Worm (Caenorhabditis elegans): ENCODE data around the gene str-87.

str-87 gene

DNA sequence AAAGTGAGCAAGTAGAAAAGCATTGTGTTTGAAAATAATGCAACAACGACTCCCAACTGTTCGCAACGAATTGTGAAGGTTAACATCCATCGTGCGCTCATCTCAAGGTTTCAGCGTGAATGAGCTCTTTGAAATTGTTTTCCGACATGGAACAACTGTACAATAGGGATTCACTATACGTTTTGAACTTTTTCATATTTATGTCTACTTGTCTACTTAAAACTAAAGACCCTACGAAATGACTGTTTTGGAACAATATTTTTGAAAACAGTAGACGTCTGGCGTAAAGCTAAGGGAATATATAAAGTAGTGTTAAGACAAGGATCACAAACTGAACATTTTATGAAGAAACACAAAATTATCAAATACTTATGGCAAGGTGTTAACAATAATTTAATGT, 4.4 kb downstream of the str-87 start, which contains the start of gene str-86:
TSS of gene str-86 (minus strand) at position 101 of the 400 bp plus-strand sequence.
- TF ChIP-seq ztf-29 (GFP tag; IDR thresholded peaks at IDR 0.05) (no peak), ztf-23 (GFP tag; IDR thresholded peaks at IDR 0.05) (no peak), klf-2 (GFP tag; conservative IDR thresholded peaks at IDR 0.05) (no peak), cog-1 (tag; optimal IDR thresholded peaks at IDR 0.05) (no peak), ref-1 (GFP tag; conservative IDR thresholded peaks at IDR 0.05) (no peak), tab-1 (GFP tag; IDR thresholded peaks at IDR 0.05) (no peak), T22C8.4 (GFP tag; IDR thresholded peaks at IDR 0.05) (no peak), flt-1 (GFP tag; IDR thresholded peaks at IDR 0.05) (no peak), med-1 (GFP tag; optimal IDR thresholded peaks at IDR 0.05; ENCODE audit: insufficient read depth) (no peak)

DNA sequence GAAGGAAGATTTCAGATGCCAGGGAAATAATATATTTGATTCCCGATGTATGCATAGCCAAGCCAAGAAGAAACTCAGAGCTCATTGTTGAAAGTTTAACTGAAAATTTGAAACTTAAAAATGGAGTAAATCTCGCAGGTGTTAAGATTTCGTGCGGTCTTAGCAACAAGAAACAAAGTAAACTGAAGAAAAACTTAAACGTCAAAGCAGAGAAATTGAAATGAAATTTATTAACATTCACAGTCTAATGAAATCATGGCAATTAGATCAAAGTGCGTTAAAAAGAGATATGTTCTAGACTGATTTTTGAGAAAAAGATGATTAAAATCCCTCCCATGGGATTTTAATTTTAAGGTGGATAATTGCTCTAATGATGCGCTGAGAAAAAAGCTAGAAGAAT, 7.2 kb downstream of the str-87 start, which contains the start of gene str-84:
TSS of gene str-84 (minus strand) at position 101 of the 400 bp plus-strand sequence.
- TF ChIP-seq cog-1 (tag; optimal IDR thresholded peaks at IDR 0.05) (no peak), ref-1 (GFP tag; conservative IDR thresholded peaks at IDR 0.05) (no peak), flt-1 (GFP tag; IDR thresholded peaks at IDR 0.05) (no peak), med-1 (GFP tag; optimal IDR thresholded peaks at IDR 0.05; ENCODE audit: insufficient read depth) (no peak), tab-1 (GFP tag; IDR thresholded peaks at IDR 0.05) (no peak), ztf-23 (GFP tag; IDR thresholded peaks at IDR 0.05) (no peak), ztf-29 (GFP tag; IDR thresholded peaks at IDR 0.05) (no peak), T22C8.4 (GFP tag; IDR thresholded peaks at IDR 0.05) (no peak), klf-2 (GFP tag; conservative IDR thresholded peaks at IDR 0.05) (no peak)

- no peak for TF ChIP-seq klf-2 (GFP tag; conservative IDR thresholded peaks at IDR 0.05)
- no peak for TF ChIP-seq T22C8.4 (GFP tag; IDR thresholded peaks at IDR 0.05)
- no peak for TF ChIP-seq med-1 (GFP tag; optimal IDR thresholded peaks at IDR 0.05; ENCODE audit: insufficient read depth)
- no peak for TF ChIP-seq flt-1 (GFP tag; IDR thresholded peaks at IDR 0.05)
- no peak for TF ChIP-seq cog-1 (tag; optimal IDR thresholded peaks at IDR 0.05)
- no peak for TF ChIP-seq ztf-29 (GFP tag; IDR thresholded peaks at IDR 0.05)
- TF ChIP-seq ztf-23 (GFP tag; IDR thresholded peaks at IDR 0.05) = no peak
- TF ChIP-seq tab-1 (GFP tag; IDR thresholded peaks at IDR 0.05) = no peak
- no peak for TF ChIP-seq ref-1 (GFP tag; conservative IDR thresholded peaks at IDR 0.05)
Observed at ce11 chrV:8977895-8978294, 10.1 kb downstream of the str-87 start.

DNA sequence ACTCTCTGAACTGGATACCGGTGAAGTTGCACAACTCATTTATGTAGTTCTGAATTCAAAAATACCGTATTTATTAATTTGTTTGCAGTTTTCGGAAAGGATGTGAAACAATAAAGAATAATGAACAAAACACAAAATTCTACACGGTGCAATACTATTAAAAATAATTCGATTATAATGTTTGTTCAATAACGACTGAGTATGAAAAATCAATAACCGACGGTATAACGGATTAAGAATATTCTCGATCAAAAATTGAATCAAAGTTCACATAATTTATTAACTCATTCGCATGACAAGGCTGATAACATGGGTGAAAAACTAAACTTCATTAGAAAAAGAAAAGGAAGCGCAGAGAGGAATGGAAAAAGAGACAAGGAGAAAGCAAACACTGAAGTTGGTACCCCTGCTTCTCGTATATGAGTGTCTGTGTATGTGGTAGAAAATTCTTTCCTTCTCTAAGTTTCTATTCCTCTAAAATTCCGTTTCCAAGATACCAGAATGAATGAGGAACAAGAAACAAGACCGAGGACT, 13.0 kb downstream of the str-87 start, which contains the start of gene nhr-143:
TSS of gene nhr-143 (minus strand) at position 51 of the 534 bp plus-strand sequence.
- TF ChIP-seq flt-1 (GFP tag; IDR thresholded peaks at IDR 0.05) (no peak), klf-2 (GFP tag; conservative IDR thresholded peaks at IDR 0.05) (no peak), tab-1 (GFP tag; IDR thresholded peaks at IDR 0.05) (no peak), ref-1 (GFP tag; conservative IDR thresholded peaks at IDR 0.05) (no peak), ztf-29 (GFP tag; IDR thresholded peaks at IDR 0.05) (no peak), med-1 (GFP tag; optimal IDR thresholded peaks at IDR 0.05; ENCODE audit: insufficient read depth) (no peak), ztf-23 (GFP tag; IDR thresholded peaks at IDR 0.05) (no peak), cog-1 (tag; optimal IDR thresholded peaks at IDR 0.05) (no peak), T22C8.4 (GFP tag; IDR thresholded peaks at IDR 0.05) (no peak)

ce11 chrV:8972271-8972670, 15.7 kb downstream of the str-87 start, which contains the start of gene nhr-195:
Gene nhr-195, minus strand, starts transcription at chrV:8972371.
- TF ChIP-seq tab-1 (GFP tag; IDR thresholded peaks at IDR 0.05) = no peak
- no peak for TF ChIP-seq ref-1 (GFP tag; conservative IDR thresholded peaks at IDR 0.05)
- no peak for TF ChIP-seq klf-2 (GFP tag; conservative IDR thresholded peaks at IDR 0.05)
- no peak for TF ChIP-seq ztf-23 (GFP tag; IDR thresholded peaks at IDR 0.05)
- TF ChIP-seq T22C8.4 (GFP tag; IDR thresholded peaks at IDR 0.05) = no peak
- TF ChIP-seq med-1 (GFP tag; optimal IDR thresholded peaks at IDR 0.05; ENCODE audit: insufficient read depth) = no peak
- TF ChIP-seq flt-1 (GFP tag; IDR thresholded peaks at IDR 0.05) = no peak
- TF ChIP-seq ztf-29 (GFP tag; IDR thresholded peaks at IDR 0.05) = no peak
- no peak for TF ChIP-seq cog-1 (tag; optimal IDR thresholded peaks at IDR 0.05)

DNA sequence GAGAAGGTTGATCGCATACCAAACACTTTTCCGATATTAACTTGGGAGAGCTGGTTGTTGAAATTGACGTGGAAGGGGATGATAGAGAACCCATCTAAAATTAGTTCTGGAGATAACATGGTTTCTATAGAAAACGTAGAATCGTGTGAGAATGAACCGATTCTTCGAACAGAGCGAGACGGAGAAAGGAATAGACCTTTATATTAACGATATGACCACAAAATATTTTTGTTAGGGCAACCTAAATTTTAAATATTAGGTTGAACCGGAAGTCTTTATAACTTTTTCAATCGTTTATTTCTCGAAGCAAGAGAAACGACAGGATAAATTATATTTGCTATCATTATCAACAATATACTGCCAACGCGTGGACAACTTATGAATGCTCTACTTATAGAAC, 21.9 kb downstream of the str-87 start, which contains the start of gene nhr-219:
TSS of gene nhr-219 (minus strand) at position 101 of the 400 bp plus-strand sequence.
- TF ChIP-seq ztf-23 (GFP tag; IDR thresholded peaks at IDR 0.05) (no peak), med-1 (GFP tag; optimal IDR thresholded peaks at IDR 0.05; ENCODE audit: insufficient read depth) (no peak), ztf-29 (GFP tag; IDR thresholded peaks at IDR 0.05) (no peak), klf-2 (GFP tag; conservative IDR thresholded peaks at IDR 0.05) (no peak), cog-1 (tag; optimal IDR thresholded peaks at IDR 0.05) (no peak), T22C8.4 (GFP tag; IDR thresholded peaks at IDR 0.05) (no peak), flt-1 (GFP tag; IDR thresholded peaks at IDR 0.05) (no peak), ref-1 (GFP tag; conservative IDR thresholded peaks at IDR 0.05) (no peak), tab-1 (GFP tag; IDR thresholded peaks at IDR 0.05) (no peak)

ce11 chrV:8964055-8964758, 23.8 kb downstream of the str-87 start, which contains the start of gene nhr-44:
Gene nhr-44, minus strand, starts transcription at chrV:8964105.
- TF ChIP-seq tab-1 (GFP tag; IDR thresholded peaks at IDR 0.05) (no peak), ref-1 (GFP tag; conservative IDR thresholded peaks at IDR 0.05) (no peak), ztf-23 (GFP tag; IDR thresholded peaks at IDR 0.05) (no peak), flt-1 (GFP tag; IDR thresholded peaks at IDR 0.05) (no peak), cog-1 (tag; optimal IDR thresholded peaks at IDR 0.05) (no peak), med-1 (GFP tag; optimal IDR thresholded peaks at IDR 0.05; ENCODE audit: insufficient read depth) (no peak), ztf-29 (GFP tag; IDR thresholded peaks at IDR 0.05) (no peak), klf-2 (GFP tag; conservative IDR thresholded peaks at IDR 0.05) (no peak), T22C8.4 (GFP tag; IDR thresholded peaks at IDR 0.05) (no peak)

DNA sequence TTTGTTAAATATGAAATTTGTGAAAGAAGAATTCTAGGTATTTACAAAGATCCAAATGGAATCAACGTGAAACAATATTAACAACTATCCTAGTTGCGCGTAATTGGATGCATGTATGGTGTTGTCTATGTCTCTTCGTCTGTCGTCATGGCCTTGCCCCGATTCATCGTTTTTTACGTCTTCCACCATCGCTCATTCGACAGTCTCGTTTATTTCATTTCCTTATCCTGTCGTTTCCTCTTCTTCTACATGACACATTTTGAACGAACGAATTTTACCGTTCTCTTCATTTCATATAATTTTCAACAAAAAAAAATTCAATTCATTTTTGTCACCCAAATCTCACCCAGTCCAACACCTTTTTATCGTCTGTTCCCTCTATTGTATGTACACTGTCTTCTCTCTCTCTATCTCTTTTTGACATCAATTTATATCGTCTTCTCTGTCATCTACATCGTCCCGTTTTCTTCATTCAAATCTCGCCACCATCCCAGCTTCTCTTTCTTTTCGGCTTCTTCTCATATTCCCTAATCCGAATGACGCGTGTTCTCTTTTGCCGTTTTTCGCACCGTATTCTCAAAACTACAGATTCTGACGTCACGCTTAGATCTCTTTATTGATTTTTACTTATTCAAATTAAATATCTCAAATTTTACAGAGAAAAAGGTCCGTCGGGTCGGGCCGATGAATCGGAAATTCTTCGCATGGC, 31.5 kb downstream of the str-87 start, which contains the start of gene ttc-17:
TSS of gene ttc-17 (plus strand) at position 659 of the 709 bp plus-strand sequence.
- TF ChIP-seq ztf-29 (GFP tag; IDR thresholded peaks at IDR 0.05) (peak; percentile 69; the same call in 1 of the 2 replicates), T22C8.4 (GFP tag; IDR thresholded peaks at IDR 0.05) (0 out of 2 replicates have a peak, but pooled peaks have one; percentile 12), klf-2 (GFP tag; conservative IDR thresholded peaks at IDR 0.05) (no peak)
